Fruit fly (Drosophila melanogaster) whole organism, embryonic: ENCODE data around the gene Fmr1.

Source experiments
- Xbp1 ChIP-seq: fragments of 200-800 bp; sonication (Bioruptor generic); optimal IDR thresholded peaks from 3 replicates; lab custom pipeline; 2016; ENCODE audit warnings: missing biosample characterization, mild to moderate bottlenecking, missing genetic modification characterization
- oc ChIP-seq: fragments of 200-800 bp; sonication (Bioruptor generic); optimal IDR thresholded peaks from 2 replicates; lab custom pipeline; 2018; ENCODE audit warnings: missing biosample characterization, mild to moderate bottlenecking, missing genetic modification characterization, moderate library complexity
- sens ChIP-seq: fragments of 200-800 bp; sonication (Bioruptor generic); peaks from one replicate; lab custom pipeline; 2016; ENCODE audit warnings: missing biosample characterization, missing genetic modification characterization

DNA sequence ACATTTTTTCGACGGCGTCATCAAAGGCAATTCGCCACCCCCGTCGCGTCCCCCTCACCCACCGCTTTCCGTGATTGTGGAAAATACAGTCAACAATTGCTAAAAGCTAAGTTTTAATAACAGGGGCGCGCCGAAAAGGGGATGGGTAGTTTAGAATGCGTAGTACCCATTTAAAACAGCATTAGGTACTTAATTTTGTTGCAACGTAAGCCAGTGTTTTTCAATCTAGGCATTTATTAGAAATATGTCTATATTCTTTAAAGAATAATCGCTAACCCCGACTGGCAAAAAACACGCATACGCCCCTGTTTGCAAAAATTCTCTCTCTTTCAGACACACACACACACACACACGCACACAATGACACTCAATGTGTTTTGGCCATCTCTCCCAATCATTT is 25.0 kb downstream of the Fmr1 start:
- TF ChIP-seq Xbp1 (peak; percentile 29), sens (GFP tag; lab: Kevin White, UChicago) (peak; percentile 74), oc (tag; lab: Kevin White, UChicago) (no peak)
